Worm (Caenorhabditis elegans) whole organism, early embryonic: ENCODE data around the gene F17E9.18.

Source experiments
- B0310.2 ChIP-seq: sonication (generic microtip); optimal IDR thresholded peaks from 2 replicates; lab custom pipeline; 2016; ENCODE audit warnings: mild to moderate bottlenecking, missing genetic modification characterization, missing compliant biosample characterization
- F13C5.2 ChIP-seq: sonication (generic microtip); optimal IDR thresholded peaks from 2 replicates; lab custom pipeline; 2017; ENCODE audit warnings: mild to moderate bottlenecking, missing genetic modification characterization, inconsistent platforms, missing compliant biosample characterization
- aly-1 ChIP-seq: sonication (generic microtip); optimal IDR thresholded peaks from 2 replicates; lab custom pipeline; 2016; ENCODE audit warnings: missing genetic modification characterization, missing compliant biosample characterization
- ama-1 ChIP-seq: fragments of 150-350 bp; optimal IDR thresholded peaks from 2 replicates; lab custom pipeline; 2014
- ceh-13 ChIP-seq: fragments of 200-800 bp; sonication (Bioruptor generic); optimal IDR thresholded peaks from 2 replicates; lab custom pipeline; 2018; ENCODE audit warnings: mild to moderate bottlenecking, missing genetic modification characterization, missing compliant biosample characterization
- ceh-36 ChIP-seq: sonication (generic microtip); optimal IDR thresholded peaks from 2 replicates; lab custom pipeline; 2016; ENCODE audit warnings: missing genetic modification characterization, inconsistent platforms, missing compliant biosample characterization
- ets-7 ChIP-seq: sonication (generic microtip); optimal IDR thresholded peaks from 2 replicates; lab custom pipeline; 2016; ENCODE audit warnings: missing genotype, missing genetic modification characterization, missing compliant biosample characterization
- flt-1 ChIP-seq: fragments of 200-800 bp; sonication (Bioruptor generic); IDR thresholded peaks from 2 replicates; pipeline ENCODE4 v1.3.6; 2022; ENCODE audit warnings: missing genetic modification characterization, missing compliant biosample characterization
- hmbx-1 ChIP-seq: sonication (generic microtip); optimal IDR thresholded peaks from 2 replicates; lab custom pipeline; 2016; ENCODE audit warnings: mild to moderate bottlenecking, missing genetic modification characterization, missing compliant biosample characterization
- hmg-4 ChIP-seq: fragments of 200-800 bp; sonication (Bioruptor generic); optimal IDR thresholded peaks from 2 replicates; lab custom pipeline; 2018; ENCODE audit warnings: mild to moderate bottlenecking, missing genetic modification characterization, missing compliant biosample characterization
- hnd-1 ChIP-seq: sonication (generic microtip); optimal IDR thresholded peaks from 2 replicates; lab custom pipeline; 2016; ENCODE audit warnings: missing genetic modification characterization, missing compliant biosample characterization
- pes-1 ChIP-seq: fragments of 200-800 bp; sonication (Bioruptor generic); IDR thresholded peaks from 2 replicates; pipeline ENCODE4 v1.3.6; 2022; ENCODE audit warnings: missing genetic modification reagents, missing genetic modification characterization, missing compliant biosample characterization
- scrt-1 ChIP-seq: fragments of 200-800 bp; sonication (Bioruptor generic); IDR thresholded peaks from 2 replicates; pipeline ENCODE4 v1.3.6; 2022; ENCODE audit warnings: missing genetic modification characterization, missing compliant biosample characterization
- sea-1 ChIP-seq: fragments of 200-800 bp; sonication (Bioruptor generic); conservative IDR thresholded peaks from 2 replicates; pipeline ENCODE4 v1.3.6; 2022; ENCODE audit warnings: missing genetic modification characterization, missing compliant biosample characterization
- tbx-11 ChIP-seq: fragments of 200-800 bp; sonication (Bioruptor generic); IDR thresholded peaks from 2 replicates; pipeline ENCODE4 v1.3.6; 2022; ENCODE audit warnings: missing genetic modification characterization, missing compliant biosample characterization
- tbx-37 ChIP-seq: fragments of 200-800 bp; sonication (Bioruptor generic); conservative IDR thresholded peaks from 2 replicates; pipeline ENCODE4 v1.3.6; 2022; ENCODE audit warnings: missing genetic modification reagents, missing genetic modification characterization, missing compliant biosample characterization
- tra-4 ChIP-seq: sonication (generic microtip); optimal IDR thresholded peaks from 2 replicates; lab custom pipeline; 2017; ENCODE audit warnings: missing genetic modification characterization, missing compliant biosample characterization

F17E9.18 gene

DNA sequence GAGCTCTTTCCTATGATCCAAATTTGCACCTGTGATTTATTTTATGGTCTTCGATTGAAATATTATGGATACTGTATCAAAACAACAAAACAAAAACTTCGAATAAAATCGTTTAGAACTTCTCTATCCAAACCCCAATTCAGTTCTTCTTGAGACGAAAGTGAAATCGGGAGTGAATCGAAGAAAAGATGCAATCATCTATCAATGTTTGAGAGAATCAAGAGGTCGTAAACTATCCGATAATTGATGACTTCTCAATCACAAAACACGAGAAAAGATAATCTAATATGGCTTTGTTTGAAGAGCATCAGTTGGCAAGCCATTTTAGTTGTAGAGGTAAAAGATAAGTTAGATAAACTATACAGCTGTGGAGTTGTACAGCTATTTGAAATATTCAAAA, 29.2 kb downstream of the F17E9.18 start:
- TF ChIP-seq flt-1 (GFP tag; lab: Robert Waterston, UW): no peak
- no peak for TF ChIP-seq pes-1 (GFP tag; lab: Robert Waterston, UW)
- TF ChIP-seq sea-1 (GFP tag; lab: Robert Waterston, UW): no peak
- no peak for TF ChIP-seq tbx-11 (GFP tag; lab: Robert Waterston, UW)
- no peak for TF ChIP-seq B0310.2 (tag; lab: Kevin White, UChicago)
- no peak for TF ChIP-seq ama-1 (lab: Kevin White, UChicago)
- TF ChIP-seq ceh-13 (GFP tag; lab: Kevin White, UChicago): no peak
- TF ChIP-seq scrt-1 (GFP tag; lab: Robert Waterston, UW): no peak
- no peak for TF ChIP-seq F13C5.2 (tag; lab: Kevin White, UChicago)

ce11 chrIV:8312846-8313245, 34.1 kb downstream of the F17E9.18 start, which contains the start of gene F35H10.10:
Gene F35H10.10 (minus strand): TSS chrIV:8312946.
- TF ChIP-seq hmg-4 (no peak), B0310.2 (tag; lab: Kevin White, UChicago) (no peak)

- TF ChIP-seq aly-1 (tag; lab: Kevin White, UChicago) (no peak), tra-4 (no peak), F13C5.2 (tag; lab: Kevin White, UChicago) (no peak), hmbx-1 (tag; lab: Kevin White, UChicago) (no peak), ama-1 (lab: Kevin White, UChicago) (no peak), pes-1 (GFP tag; lab: Robert Waterston, UW) (no peak), flt-1 (GFP tag; lab: Robert Waterston, UW) (no peak), ceh-36 (tag; lab: Kevin White, UChicago) (no peak), tbx-11 (GFP tag; lab: Robert Waterston, UW) (no peak), B0310.2 (tag; lab: Kevin White, UChicago) (no peak), tbx-37 (GFP tag; lab: Robert Waterston, UW) (no peak), ceh-13 (GFP tag; lab: Kevin White, UChicago) (no peak)
Measured at ce11 chrIV:8312105-8312504, 34.8 kb downstream of the F17E9.18 start.

ce11 chrIV:8307408-8307807, 39.5 kb downstream of the F17E9.18 start:
- TF ChIP-seq F13C5.2 (tag; lab: Kevin White, UChicago): no peak
- TF ChIP-seq B0310.2 (tag; lab: Kevin White, UChicago): no peak

- TF ChIP-seq hmg-4: no peak
- no peak for TF ChIP-seq pes-1 (GFP tag; lab: Robert Waterston, UW)
- TF ChIP-seq scrt-1 (GFP tag; lab: Robert Waterston, UW): no peak
Measured at ce11 chrIV:8303668-8304067, 43.3 kb downstream of the F17E9.18 start, which contains the start of gene vha-5. Gene vha-5 (plus strand): TSS chrIV:8303968.

- TF ChIP-seq ets-7 (tag; lab: Kevin White, UChicago) (no peak), ama-1 (lab: Kevin White, UChicago) (no peak), sea-1 (GFP tag; lab: Robert Waterston, UW) (no peak), ceh-36 (tag; lab: Kevin White, UChicago) (no peak), pes-1 (GFP tag; lab: Robert Waterston, UW) (no peak), hmbx-1 (tag; lab: Kevin White, UChicago) (no peak), ceh-13 (GFP tag; lab: Kevin White, UChicago) (no peak), scrt-1 (GFP tag; lab: Robert Waterston, UW) (no peak), tbx-37 (GFP tag; lab: Robert Waterston, UW) (no peak), tra-4 (no peak), aly-1 (tag; lab: Kevin White, UChicago) (no peak), hmg-4 (no peak), F13C5.2 (tag; lab: Kevin White, UChicago) (no peak)
Measured at ce11 chrIV:8302648-8303161, 44.2 kb downstream of the F17E9.18 start.

ce11 chrIV:8301925-8302324, 45.0 kb downstream of the F17E9.18 start:
- TF ChIP-seq aly-1 (tag; lab: Kevin White, UChicago): no peak
- no peak for TF ChIP-seq sea-1 (GFP tag; lab: Robert Waterston, UW)
- no peak for TF ChIP-seq pes-1 (GFP tag; lab: Robert Waterston, UW)
- no peak for TF ChIP-seq hnd-1
- no peak for TF ChIP-seq flt-1 (GFP tag; lab: Robert Waterston, UW)
- no peak for TF ChIP-seq F13C5.2 (tag; lab: Kevin White, UChicago)
- no peak for TF ChIP-seq ceh-36 (tag; lab: Kevin White, UChicago)
- no peak for TF ChIP-seq tra-4
- TF ChIP-seq tbx-37 (GFP tag; lab: Robert Waterston, UW): no peak
- TF ChIP-seq B0310.2 (tag; lab: Kevin White, UChicago): no peak
- no peak for TF ChIP-seq hmbx-1 (tag; lab: Kevin White, UChicago)
- TF ChIP-seq ets-7 (tag; lab: Kevin White, UChicago): no peak
- TF ChIP-seq hmg-4: no peak

- TF ChIP-seq tbx-11 (GFP tag; lab: Robert Waterston, UW) (no peak), scrt-1 (GFP tag; lab: Robert Waterston, UW) (no peak)
Measured at ce11 chrIV:8300468-8300867, 46.5 kb downstream of the F17E9.18 start, which contains the start of gene F35H10.5. Gene F35H10.5 (plus strand): TSS chrIV:8300768.
